Worm (Caenorhabditis elegans) whole organism, L3 larva: ENCODE measurements around the gene C25E10.4.
A peak's percentile ranks its signal among the peaks of the same experiment; 100 is the strongest.

Experiments used
- R02D3.7 ChIP-seq: fragments of 150-350 bp; optimal IDR thresholded peaks from 2 replicates; lab custom pipeline; 2014; ENCODE audit warnings: missing biosample characterization, missing genetic modification characterization
- ZK546.5 ChIP-seq: sonication (generic microtip); optimal IDR thresholded peaks from 2 replicates; lab custom pipeline; 2017; ENCODE audit warnings: missing biosample characterization, missing genetic modification characterization
- aly-2 ChIP-seq: fragments of 150-350 bp; optimal IDR thresholded peaks from 2 replicates; lab custom pipeline; 2014; ENCODE audit warnings: missing biosample characterization, missing genetic modification characterization
- ceh-16 ChIP-seq: sonication (generic microtip); optimal IDR thresholded peaks from 2 replicates; lab custom pipeline; 2017; ENCODE audit warnings: missing biosample characterization, missing genetic modification characterization
- ceh-28 ChIP-seq: fragments of 150-350 bp; optimal IDR thresholded peaks from 2 replicates; lab custom pipeline; 2014; ENCODE audit warnings: missing biosample characterization, missing genetic modification reagents, missing genetic modification characterization
- ceh-9 ChIP-seq: sonication (generic microtip); optimal IDR thresholded peaks from 2 replicates; lab custom pipeline; 2018; ENCODE audit warnings: missing biosample characterization, missing genetic modification characterization
- daf-12 ChIP-seq: fragments of 150-350 bp; optimal IDR thresholded peaks from 2 replicates; lab custom pipeline; 2014; ENCODE audit warnings: missing biosample characterization, missing genetic modification reagents, missing genetic modification characterization
- egl-5 ChIP-seq: fragments of 150-350 bp; optimal IDR thresholded peaks from 2 replicates; lab custom pipeline; 2017; ENCODE audit warnings: missing biosample characterization, missing genetic modification reagents, missing genetic modification characterization, inconsistent platforms
- elt-1 ChIP-seq: fragments of 150-350 bp; optimal IDR thresholded peaks from 2 replicates; lab custom pipeline; 2014; ENCODE audit warnings: missing biosample characterization, missing genetic modification characterization
- elt-2 ChIP-seq: sonication (generic microtip); optimal IDR thresholded peaks from 2 replicates; lab custom pipeline; 2016; ENCODE audit warnings: missing genetic modification reagents, mild to moderate bottlenecking, missing genetic modification characterization, missing compliant biosample characterization
- elt-3 ChIP-seq, 3 experiments: fragments of 150-350 bp in 1 of 3; sonication (generic microtip) in 2 of 3; optimal IDR thresholded peaks; 2 replicates in 2 of 3; 4 replicates in 1 of 3; lab custom pipeline; 2014 to 2017; ENCODE audit warnings: missing biosample characterization in 3 of 3, missing genetic modification characterization in 3 of 3
- eor-1 ChIP-seq, 2 experiments: fragments of 150-350 bp; optimal IDR thresholded peaks; 2 replicates each; lab custom pipeline; 2014 to 2018; ENCODE audit warnings: missing biosample characterization in 2 of 2, missing genetic modification characterization in 2 of 2
- fkh-10 ChIP-seq: sonication (generic microtip); optimal IDR thresholded peaks from 2 replicates; lab custom pipeline; 2017; ENCODE audit warnings: missing biosample characterization, missing genetic modification reagents, missing genetic modification characterization
- fkh-2 ChIP-seq: fragments of 150-350 bp; optimal IDR thresholded peaks from 2 replicates; lab custom pipeline; 2014; ENCODE audit warnings: missing biosample characterization, missing genetic modification reagents, missing genetic modification characterization
- fos-1 ChIP-seq: fragments of 150-350 bp; optimal IDR thresholded peaks from 2 replicates; lab custom pipeline; 2014; ENCODE audit warnings: missing biosample characterization, missing genetic modification characterization
- hmg-11 ChIP-seq: sonication (generic microtip); optimal IDR thresholded peaks from 2 replicates; lab custom pipeline; 2016; ENCODE audit warnings: missing genetic modification characterization, missing compliant biosample characterization
- jun-1 ChIP-seq: fragments of 150-350 bp; optimal IDR thresholded peaks from 2 replicates; lab custom pipeline; 2014; ENCODE audit warnings: missing biosample characterization, missing genetic modification reagents, missing genetic modification characterization
- lin-15B ChIP-seq: fragments of 150-350 bp; optimal IDR thresholded peaks from 2 replicates; lab custom pipeline; 2014; ENCODE audit warnings: missing biosample characterization, missing genetic modification characterization
- lin-39 ChIP-seq: fragments of 150-350 bp; optimal IDR thresholded peaks from 2 replicates; lab custom pipeline; 2018; ENCODE audit warnings: missing biosample characterization, missing genetic modification reagents, missing genetic modification characterization
- lsy-12 ChIP-seq: sonication (generic microtip); optimal IDR thresholded peaks from 2 replicates; lab custom pipeline; 2016; ENCODE audit warnings: mild to moderate bottlenecking, missing genetic modification characterization, missing compliant biosample characterization
- mdl-1 ChIP-seq: fragments of 150-350 bp; optimal IDR thresholded peaks from 2 replicates; lab custom pipeline; 2014; ENCODE audit warnings: missing biosample characterization, missing genetic modification characterization
- mml-1 ChIP-seq: fragments of 150-350 bp; sonication (generic microtip); optimal IDR thresholded peaks from 3 replicates; lab custom pipeline; 2014; ENCODE audit warnings: missing biosample characterization, missing genetic modification characterization
- nfya-1 ChIP-seq: sonication (generic microtip); optimal IDR thresholded peaks from 2 replicates; lab custom pipeline; 2017; ENCODE audit warnings: missing genetic modification characterization, mild to moderate bottlenecking, missing compliant biosample characterization, antibody characterized with exemption, moderate library complexity; ENCODE audit not compliant: insufficient read depth
- nhr-11 ChIP-seq: fragments of 150-350 bp; optimal IDR thresholded peaks from 2 replicates; lab custom pipeline; 2014; ENCODE audit warnings: missing biosample characterization, missing genetic modification characterization
- nhr-12 ChIP-seq: fragments of 150-350 bp; optimal IDR thresholded peaks from 2 replicates; lab custom pipeline; 2014; ENCODE audit warnings: missing biosample characterization, missing genetic modification characterization
- nhr-23 ChIP-seq: fragments of 150-350 bp; optimal IDR thresholded peaks from 2 replicates; lab custom pipeline; 2014; ENCODE audit warnings: missing biosample characterization, missing genetic modification reagents, missing genetic modification characterization
- nhr-237 ChIP-seq: fragments of 150-350 bp; optimal IDR thresholded peaks from 2 replicates; lab custom pipeline; 2014; ENCODE audit warnings: missing biosample characterization, missing genetic modification characterization
- nhr-25 ChIP-seq: sonication (generic microtip); optimal IDR thresholded peaks from 2 replicates; lab custom pipeline; 2017; ENCODE audit warnings: missing biosample characterization, missing genetic modification characterization
- nhr-28 ChIP-seq: fragments of 150-350 bp; optimal IDR thresholded peaks from 2 replicates; lab custom pipeline; 2014; ENCODE audit warnings: missing biosample characterization, missing genetic modification characterization
- nhr-43 ChIP-seq: sonication (generic microtip); optimal IDR thresholded peaks from 2 replicates; lab custom pipeline; 2016; ENCODE audit warnings: mild to moderate bottlenecking, missing genetic modification characterization, missing compliant biosample characterization; ENCODE audit not compliant: poor library complexity, severe bottlenecking
- nhr-67 ChIP-seq: fragments of 150-350 bp; optimal IDR thresholded peaks from 2 replicates; lab custom pipeline; 2014; ENCODE audit warnings: missing biosample characterization, missing genetic modification characterization
- nhr-76 ChIP-seq: fragments of 150-350 bp; sonication (generic microtip); optimal IDR thresholded peaks from 5 replicates; lab custom pipeline; 2014; ENCODE audit warnings: missing biosample characterization, missing genetic modification characterization
- nhr-77 ChIP-seq: fragments of 150-350 bp; optimal IDR thresholded peaks from 2 replicates; lab custom pipeline; 2014; ENCODE audit warnings: missing biosample characterization, missing genetic modification characterization
- pha-4 ChIP-seq: fragments of 150-350 bp; optimal IDR thresholded peaks from 2 replicates; lab custom pipeline; 2014; ENCODE audit warnings: missing biosample characterization, missing genetic modification reagents, missing genetic modification characterization
- pqm-1 ChIP-seq: fragments of 150-350 bp; optimal IDR thresholded peaks from 2 replicates; lab custom pipeline; 2017; ENCODE audit warnings: missing biosample characterization, missing genetic modification characterization, inconsistent platforms
- sea-2 ChIP-seq: fragments of 150-350 bp; sonication (generic microtip); optimal IDR thresholded peaks from 4 replicates; lab custom pipeline; 2014; ENCODE audit warnings: missing biosample characterization, missing genetic modification reagents, missing genetic modification characterization
- skn-1 ChIP-seq: fragments of 150-350 bp; optimal IDR thresholded peaks from 2 replicates; lab custom pipeline; 2014; ENCODE audit warnings: missing biosample characterization, missing genetic modification characterization
- tbx-2 ChIP-seq: sonication (generic microtip); optimal IDR thresholded peaks from 2 replicates; lab custom pipeline; 2016; ENCODE audit warnings: mild to moderate bottlenecking, missing genetic modification characterization, missing compliant biosample characterization
- unc-62 ChIP-seq: fragments of 150-350 bp; sonication (generic microtip); optimal IDR thresholded peaks from 4 replicates; lab custom pipeline; 2014; ENCODE audit warnings: missing biosample characterization, missing genetic modification reagents, missing genetic modification characterization
- zag-1 ChIP-seq: fragments of 150-350 bp; optimal IDR thresholded peaks from 2 replicates; lab custom pipeline; 2014; ENCODE audit warnings: missing biosample characterization, missing genetic modification characterization
- ztf-11 ChIP-seq: fragments of 150-350 bp; optimal IDR thresholded peaks from 2 replicates; lab custom pipeline; 2014; ENCODE audit warnings: missing biosample characterization, missing genetic modification characterization
- ztf-4 ChIP-seq: fragments of 150-350 bp; optimal IDR thresholded peaks from 2 replicates; lab custom pipeline; 2014; ENCODE audit warnings: missing biosample characterization, missing genetic modification characterization

Gene C25E10.4

DNA sequence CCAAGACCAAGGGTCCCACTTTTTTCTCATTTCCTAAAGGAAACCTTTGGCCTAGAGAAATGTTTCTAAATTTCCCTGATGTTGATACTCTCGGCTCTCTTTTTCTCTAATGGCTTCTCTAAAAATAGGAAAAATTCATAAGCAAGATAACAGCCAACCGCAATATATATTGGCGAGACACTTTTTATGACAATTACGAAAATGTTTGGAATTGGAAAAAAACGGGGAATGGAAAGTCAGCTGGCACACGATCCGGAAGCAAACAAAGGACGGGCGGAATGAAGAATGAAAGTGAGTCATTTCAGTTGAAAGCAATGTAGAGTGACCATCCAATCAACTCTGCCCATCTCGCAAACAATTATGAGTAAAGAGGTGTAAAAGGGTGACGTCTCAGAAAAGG is 48.0 kb downstream of the C25E10.4 start:
- TF ChIP-seq ceh-9 (no peak), skn-1 (tag; lab: Kevin White, UChicago) (no peak), ZK546.5 (tag; lab: Kevin White, UChicago) (no peak), elt-3 (tag; optimal IDR thresholded peaks at IDR 0.05; lab: Kevin White, UChicago) (no peak), egl-5 (tag; lab: Kevin White, UChicago) (no peak), mml-1 (tag; lab: Kevin White, UChicago) (no peak), R02D3.7 (no peak), pha-4 (tag; lab: Kevin White, UChicago) (peak; percentile 75), nhr-77 (tag; lab: Kevin White, UChicago) (no peak), fos-1 (tag; lab: Kevin White, UChicago) (no peak), pqm-1 (tag; lab: Kevin White, UChicago) (peak; percentile 80), elt-1 (tag; lab: Kevin White, UChicago) (no peak), jun-1 (tag; lab: Kevin White, UChicago) (peak; percentile 2), ztf-4 (tag; lab: Kevin White, UChicago) (no peak), fkh-10 (GFP tag; lab: Kevin White, UChicago) (no peak), nhr-23 (tag; lab: Kevin White, UChicago) (no peak), nfya-1 (tag; lab: Kevin White, UChicago) (peak; percentile 38), sea-2 (GFP tag; lab: Kevin White, UChicago) (no peak), nhr-12 (tag; lab: Kevin White, UChicago) (no peak), nhr-43 (no peak), ztf-11 (tag; lab: Kevin White, UChicago) (no peak), hmg-11 (tag; lab: Kevin White, UChicago) (no peak), nhr-67 (no peak), lin-39 (tag; lab: Kevin White, UChicago) (no peak), nhr-28 (no peak), daf-12 (tag; lab: Kevin White, UChicago) (no peak), nhr-76 (tag; lab: Kevin White, UChicago) (no peak), elt-2 (peak; percentile 67), eor-1 (tag; optimal IDR thresholded peaks at IDR 0.05; lab: Kevin White, UChicago) (no peak), ceh-28 (tag; lab: Kevin White, UChicago) (no peak), nhr-237 (tag; lab: Kevin White, UChicago) (no peak), mdl-1 (tag; lab: Kevin White, UChicago) (no peak), ceh-16 (no peak), zag-1 (tag; lab: Kevin White, UChicago) (no peak), nhr-11 (tag; lab: Kevin White, UChicago) (no peak), lsy-12 (no peak), lin-15B (tag; lab: Kevin White, UChicago) (no peak), aly-2 (no peak), fkh-2 (tag; lab: Kevin White, UChicago) (no peak)

DNA sequence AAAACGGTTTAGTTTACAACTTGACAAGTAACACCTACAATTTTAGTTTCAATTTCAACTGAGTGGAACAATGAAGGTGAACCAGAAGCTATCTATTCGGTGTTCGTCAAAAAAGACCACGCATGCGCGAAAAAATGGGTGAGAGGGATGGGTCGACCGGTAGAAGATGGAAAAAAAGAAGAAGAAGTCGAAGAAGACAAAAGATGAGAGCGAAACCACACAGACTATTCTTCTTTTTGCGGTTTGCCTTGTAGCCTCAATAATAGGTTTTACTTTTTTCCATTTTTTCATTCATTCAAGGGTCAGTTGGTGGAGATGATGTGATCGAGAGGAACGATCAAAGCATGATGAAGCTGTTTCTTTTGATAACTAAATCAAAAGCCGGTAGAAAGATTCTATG is 49.0 kb downstream of the C25E10.4 start:
- TF ChIP-seq mdl-1 (tag; lab: Kevin White, UChicago) = no peak
- TF ChIP-seq ztf-11 (tag; lab: Kevin White, UChicago) = no peak
- TF ChIP-seq nhr-23 (tag; lab: Kevin White, UChicago) = peak; percentile 3
- no peak for TF ChIP-seq aly-2
- TF ChIP-seq egl-5 (tag; lab: Kevin White, UChicago) = no peak
- TF ChIP-seq fkh-2 (tag; lab: Kevin White, UChicago) = no peak
- no peak for TF ChIP-seq tbx-2 (tag; lab: Kevin White, UChicago)
- TF ChIP-seq fos-1 (tag; lab: Kevin White, UChicago) = no peak
- peak; percentile 32 for TF ChIP-seq nhr-25 (tag; lab: Kevin White, UChicago)
- TF ChIP-seq unc-62 (GFP tag; lab: Kevin White, UChicago) = no peak
- no peak for TF ChIP-seq nhr-11 (tag; lab: Kevin White, UChicago)
